Fruit fly (Drosophila melanogaster): Measurements from ENCODE around the gene eIF4E1.
A peak's percentile ranks its signal among the peaks of the same experiment; 100 is the strongest.

eIF4E1 gene

DNA sequence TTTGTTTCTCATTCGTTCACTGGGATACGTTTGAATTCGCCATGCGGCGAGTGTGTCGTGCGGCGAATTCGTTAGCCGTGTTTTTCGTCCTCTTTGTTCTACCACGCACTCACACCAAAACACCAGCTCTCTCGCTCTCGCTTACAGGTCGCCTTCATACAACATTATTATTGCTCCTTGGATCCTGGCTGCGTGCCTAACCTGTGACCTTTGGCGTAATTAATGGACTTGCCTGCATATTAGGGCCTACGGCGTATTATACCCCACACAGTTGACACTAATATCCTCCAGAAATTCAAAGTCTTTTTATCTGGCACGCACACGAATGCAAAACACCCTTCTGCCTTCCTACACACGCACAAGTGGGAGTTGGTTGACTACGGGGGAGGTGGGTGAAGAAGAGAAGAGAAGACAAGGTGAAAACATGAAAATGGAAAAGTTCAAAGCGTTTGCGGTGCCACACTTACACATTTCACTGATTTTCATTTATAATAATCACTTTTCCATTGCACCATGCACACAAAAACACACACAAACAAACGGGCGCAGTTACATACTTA lies 7.8 kb upstream of the eIF4E1 start:
- peak; percentile 15 for TF ChIP-seq psq (GFP tag; optimal IDR thresholded peaks at IDR 0.05)
- no peak for TF ChIP-seq sage (GFP tag; optimal IDR thresholded peaks at IDR 0.05)

- TF ChIP-seq sage (GFP tag; optimal IDR thresholded peaks at IDR 0.05): no peak
- no peak for TF ChIP-seq dl (GFP tag; optimal IDR thresholded peaks at IDR 0.05; ENCODE audit: insufficient read depth in 1 of 2, partially characterized antibody in 2 of 2)
- no peak for TF ChIP-seq tai (GFP tag; optimal IDR thresholded peaks at IDR 0.05)
- TF ChIP-seq psq (GFP tag; optimal IDR thresholded peaks at IDR 0.05): no peak
These were observed 2.2 kb upstream of the eIF4E1 start, which contains the start of gene Cpr67B for dm6 chr3L:9404497-9404896. Gene Cpr67B (plus strand): TSS chr3L:9404797.

DNA sequence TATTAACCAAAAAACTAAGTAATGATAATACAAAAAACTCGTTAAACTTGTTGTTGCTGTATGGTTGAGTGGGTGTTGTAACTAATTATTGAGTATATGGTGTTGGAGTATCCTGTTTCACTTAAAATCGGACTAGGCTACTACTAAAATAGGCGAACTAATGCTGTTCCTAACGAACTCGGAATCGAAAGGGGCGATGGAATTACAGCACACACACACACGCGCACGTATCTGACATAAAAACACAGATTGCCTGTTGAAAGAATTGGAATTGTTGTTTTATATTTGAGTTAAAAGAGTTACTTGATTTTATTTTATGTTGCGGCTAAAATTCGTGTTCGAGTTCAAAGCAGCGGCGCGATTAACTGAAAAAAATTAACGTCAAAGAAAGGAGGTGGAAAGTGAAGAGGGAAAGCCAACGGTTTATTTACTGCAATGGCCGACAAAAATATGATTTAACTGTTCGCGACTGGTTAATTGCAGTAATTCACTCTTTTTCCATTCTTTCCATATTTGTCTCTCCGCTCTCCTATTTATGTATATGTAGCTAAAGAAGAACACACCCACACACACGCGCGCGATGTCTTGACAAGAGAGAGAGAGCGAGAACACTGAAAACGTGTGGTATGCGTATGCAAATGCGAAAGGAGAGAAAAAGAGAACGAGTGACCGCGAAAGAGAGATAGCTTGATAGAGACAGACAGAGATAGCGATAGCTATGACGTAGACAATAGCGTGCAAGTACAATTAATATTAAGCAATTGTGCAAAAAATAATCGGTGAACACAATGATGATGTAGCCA lies 705 bp downstream of the eIF4E1 start:
- peak; percentile 16 for TF ChIP-seq Jra (GFP tag; optimal IDR thresholded peaks at IDR 0.05)
- TF ChIP-seq Dif (GFP tag; optimal IDR thresholded peaks at IDR 0.05; ENCODE audit: partially characterized antibody): peak; percentile 92
- peak; percentile 66 to 89 for TF ChIP-seq dl (GFP tag; optimal IDR thresholded peaks at IDR 0.05; ENCODE audit: insufficient read depth in 1 of 2, partially characterized antibody in 2 of 2)
- peak; percentile 73 for TF ChIP-seq fru (GFP tag; optimal IDR thresholded peaks at IDR 0.05)
- no peak for TF ChIP-seq pan (optimal IDR thresholded peaks at IDR 0.05)
- peak; percentile 66 for TF ChIP-seq CrebA (GFP tag; optimal IDR thresholded peaks at IDR 0.05; ENCODE audit: borderline replicate concordance)
- peak; percentile 57 for TF ChIP-seq psq (GFP tag; optimal IDR thresholded peaks at IDR 0.05)
- TF ChIP-seq Hnf4 (GFP tag; optimal IDR thresholded peaks at IDR 0.05): no peak
- no peak for TF ChIP-seq N (GFP tag; optimal IDR thresholded peaks at IDR 0.05)
- TF ChIP-seq sage (GFP tag; optimal IDR thresholded peaks at IDR 0.05): peak; percentile 17

DNA sequence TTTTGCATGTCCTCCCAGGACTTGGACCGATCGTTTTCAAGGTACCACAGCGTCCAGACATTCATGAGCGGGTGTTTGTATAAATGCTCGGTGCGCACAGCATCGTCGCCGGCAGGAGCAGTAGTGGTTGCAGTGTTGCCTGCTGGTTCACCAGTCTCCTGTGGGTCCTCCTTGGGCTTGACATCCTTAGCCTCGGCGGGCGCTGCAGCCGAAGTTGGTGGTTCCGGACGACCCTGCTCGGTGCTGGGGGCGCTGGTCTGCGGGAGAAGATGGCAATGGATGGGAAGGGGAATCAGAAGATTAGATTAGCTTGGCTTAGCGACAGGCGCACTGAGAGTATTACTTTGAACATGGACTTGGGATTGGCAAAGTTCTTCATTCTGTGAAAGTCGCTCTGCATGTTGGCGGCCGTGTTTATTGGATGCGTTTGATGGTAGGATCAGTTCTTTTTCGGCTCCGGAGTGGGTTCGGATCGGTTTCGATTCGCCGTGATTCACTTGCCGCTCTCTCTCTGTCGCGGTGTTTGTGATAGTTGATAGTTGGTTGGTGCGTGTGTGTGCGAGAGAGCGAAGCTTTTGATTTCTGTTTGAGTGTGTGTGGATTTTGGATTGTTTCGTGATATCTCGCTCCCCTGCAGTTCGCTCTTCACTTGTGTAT lies 1.4 kb downstream of the eIF4E1 start:
- TF ChIP-seq Jra (GFP tag; optimal IDR thresholded peaks at IDR 0.05): no peak
- TF ChIP-seq GATAd (GFP tag; optimal IDR thresholded peaks at IDR 0.05): no peak
- TF ChIP-seq dsf (GFP tag; optimal IDR thresholded peaks at IDR 0.05; ENCODE audit: borderline replicate concordance): no peak
- TF ChIP-seq foxo (GFP tag; optimal IDR thresholded peaks at IDR 0.05): no peak
- no peak for TF ChIP-seq usp (GFP tag; optimal IDR thresholded peaks at IDR 0.05)
- TF ChIP-seq Abd-B (GFP tag; optimal IDR thresholded peaks at IDR 0.05): no peak

dm6 chr3L:9399855-9400254 lies 2.4 kb downstream of the eIF4E1 start:
- TF ChIP-seq jim (GFP tag; optimal IDR thresholded peaks at IDR 0.05) (no peak), psq (GFP tag; optimal IDR thresholded peaks at IDR 0.05) (no peak), N (GFP tag; optimal IDR thresholded peaks at IDR 0.05) (no peak), sv (GFP tag; optimal IDR thresholded peaks at IDR 0.05) (no peak), usp (GFP tag; optimal IDR thresholded peaks at IDR 0.05) (no peak), woc (GFP tag; optimal IDR thresholded peaks at IDR 0.05) (no peak), lola (GFP tag; optimal IDR thresholded peaks at IDR 0.05) (no peak), h (GFP tag; optimal IDR thresholded peaks at IDR 0.05) (no peak), ey (GFP tag; optimal IDR thresholded peaks at IDR 0.05) (no peak), Dif (GFP tag; optimal IDR thresholded peaks at IDR 0.05; ENCODE audit: partially characterized antibody) (no peak)

DNA sequence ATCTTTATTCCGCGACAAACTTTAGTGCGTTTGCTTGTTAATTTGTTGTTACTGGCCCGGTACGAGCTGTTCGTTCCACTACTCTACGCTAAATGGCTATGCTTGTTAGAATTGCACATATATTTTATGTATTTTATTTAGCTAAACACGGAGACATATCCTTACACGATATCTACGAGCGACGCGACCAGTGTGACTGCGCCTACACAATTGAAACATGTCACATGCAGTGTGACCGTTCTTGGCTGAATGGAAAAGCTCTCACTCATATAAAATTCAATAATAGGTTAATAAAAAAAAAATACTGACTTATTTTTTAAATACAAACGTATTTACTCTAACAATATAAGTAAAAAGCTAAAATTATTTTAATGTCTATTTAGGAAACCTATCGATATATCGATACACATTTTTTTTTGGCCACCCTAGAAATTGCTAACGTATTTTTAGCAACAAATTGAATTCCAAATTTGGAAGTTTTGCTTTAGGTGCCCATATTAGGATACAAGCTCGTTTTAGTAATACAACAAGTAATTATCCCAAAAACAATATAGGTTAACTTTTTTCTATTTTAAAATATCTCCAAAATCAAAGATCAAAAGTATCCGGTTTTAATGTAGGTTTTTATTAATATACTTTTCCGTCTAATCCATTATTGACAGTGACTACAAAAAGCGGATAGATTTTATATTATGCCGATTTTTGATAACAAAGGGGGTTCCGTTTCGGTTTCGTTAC lies 3.1 kb downstream of the eIF4E1 start, which contains the start of gene CG4080:
TSS of gene CG4080 (minus strand) at position 215 of the 738 bp plus-strand sequence.
- peak; percentile 15 for TF ChIP-seq br (GFP tag; optimal IDR thresholded peaks at IDR 0.05)
- TF ChIP-seq CG9705 (GFP tag; optimal IDR thresholded peaks at IDR 0.05): no peak
- TF ChIP-seq Myc (optimal IDR thresholded peaks at IDR 0.05): no peak
- TF ChIP-seq rgr (GFP tag; optimal IDR thresholded peaks at IDR 0.05): peak; percentile 40
- TF ChIP-seq HLH106 (tag; optimal IDR thresholded peaks at IDR 0.05): no peak
- TF ChIP-seq dsf (GFP tag; optimal IDR thresholded peaks at IDR 0.05; ENCODE audit: borderline replicate concordance): peak; percentile 2
- no peak for TF ChIP-seq Rel (GFP tag; optimal IDR thresholded peaks at IDR 0.05)
- TF ChIP-seq Rel (tag; optimal IDR thresholded peaks at IDR 0.05): peak; percentile 23
- peak; percentile 34 for TF ChIP-seq brk (GFP tag; optimal IDR thresholded peaks at IDR 0.05)
- TF ChIP-seq tai (GFP tag; optimal IDR thresholded peaks at IDR 0.05): peak; percentile 52
- TF ChIP-seq Sp1 (GFP tag; optimal IDR thresholded peaks at IDR 0.05): peak; percentile 50
- no peak for TF ChIP-seq foxo (GFP tag; optimal IDR thresholded peaks at IDR 0.05)
- no peak for TF ChIP-seq CrebA (GFP tag; optimal IDR thresholded peaks at IDR 0.05; ENCODE audit: borderline replicate concordance)
- no peak for TF ChIP-seq GATAd (GFP tag; optimal IDR thresholded peaks at IDR 0.05)
- peak; percentile 24 for TF ChIP-seq sv (GFP tag; optimal IDR thresholded peaks at IDR 0.05)
- TF ChIP-seq ey (GFP tag; optimal IDR thresholded peaks at IDR 0.05): no peak
- TF ChIP-seq psq (GFP tag; optimal IDR thresholded peaks at IDR 0.05): peak; percentile 15
- peak; percentile 25 for TF ChIP-seq Hr83 (GFP tag; optimal IDR thresholded peaks at IDR 0.05; ENCODE audit: poor library complexity, severe bottlenecking)
- peak; percentile 23 for TF ChIP-seq CG32264 (GFP tag; optimal IDR thresholded peaks at IDR 0.05)
- TF ChIP-seq Mio (GFP tag; optimal IDR thresholded peaks at IDR 0.05): no peak
- TF ChIP-seq woc (GFP tag; optimal IDR thresholded peaks at IDR 0.05): peak; percentile 1
- peak; percentile 36 for TF ChIP-seq h (GFP tag; optimal IDR thresholded peaks at IDR 0.05)
- TF ChIP-seq fru (GFP tag; optimal IDR thresholded peaks at IDR 0.05): peak; percentile 33
- peak; percentile 76 for TF ChIP-seq Hnf4 (GFP tag; optimal IDR thresholded peaks at IDR 0.05)
